Worm (Caenorhabditis elegans) whole organism, late embryonic: ENCODE results near the gene Y43B11AL.1.

Experiments used
- ama-1 ChIP-seq: fragments of 150-350 bp; optimal IDR thresholded peaks from 2 replicates; lab custom pipeline; 2014
- ceh-24 ChIP-seq: sonication (generic microtip); optimal IDR thresholded peaks from 2 replicates; lab custom pipeline; 2016; ENCODE audit warnings: mild to moderate bottlenecking, missing genetic modification characterization, missing compliant biosample characterization
- ceh-30 ChIP-seq: fragments of 150-350 bp; optimal IDR thresholded peaks from 2 replicates; lab custom pipeline; 2014; ENCODE audit warnings: missing biosample characterization, missing genetic modification characterization
- ceh-6 ChIP-seq: fragments of 200-800 bp; sonication (Bioruptor generic); optimal IDR thresholded peaks from 2 replicates; lab custom pipeline; 2018; ENCODE audit warnings: mild to moderate bottlenecking, missing genetic modification characterization, missing compliant biosample characterization
- fax-1 ChIP-seq: sonication (generic microtip); optimal IDR thresholded peaks from 2 replicates; lab custom pipeline; 2016; ENCODE audit warnings: missing genotype, missing genetic modification characterization, missing compliant biosample characterization
- hlh-30 ChIP-seq: sonication (generic microtip); optimal IDR thresholded peaks from 2 replicates; lab custom pipeline; 2017; ENCODE audit warnings: antibody characterized with exemption, missing genetic modification characterization, missing compliant biosample characterization; ENCODE audit not compliant: insufficient read depth
- lin-11 ChIP-seq: fragments of 200-800 bp; sonication (Bioruptor generic); optimal IDR thresholded peaks from 2 replicates; lab custom pipeline; 2018; ENCODE audit warnings: mild to moderate bottlenecking, missing genetic modification characterization, missing compliant biosample characterization
- nhr-11 ChIP-seq: fragments of 150-350 bp; optimal IDR thresholded peaks from 2 replicates; lab custom pipeline; 2014; ENCODE audit warnings: missing biosample characterization, missing genetic modification characterization
- pag-3 ChIP-seq: sonication (generic microtip); optimal IDR thresholded peaks from 2 replicates; lab custom pipeline; 2016; ENCODE audit warnings: missing compliant biosample characterization, missing genetic modification characterization, borderline replicate concordance
- pqm-1 ChIP-seq: sonication (generic microtip); optimal IDR thresholded peaks from 2 replicates; lab custom pipeline; 2016; ENCODE audit warnings: missing genetic modification characterization, missing compliant biosample characterization
- ref-2 ChIP-seq: sonication (generic microtip); optimal IDR thresholded peaks from 2 replicates; lab custom pipeline; 2016; ENCODE audit warnings: missing genetic modification characterization, missing compliant biosample characterization
- sdc-2 ChIP-seq: sonication (generic microtip); optimal IDR thresholded peaks from 2 replicates; lab custom pipeline; 2016; ENCODE audit warnings: missing genotype, missing genetic modification characterization, missing compliant biosample characterization
- tbx-2 ChIP-seq: sonication (generic microtip); optimal IDR thresholded peaks from 2 replicates; lab custom pipeline; 2016; ENCODE audit warnings: missing genetic modification characterization, missing compliant biosample characterization
- unc-86 ChIP-seq: sonication (generic microtip); optimal IDR thresholded peaks from 2 replicates; lab custom pipeline; 2016; ENCODE audit warnings: missing genetic modification characterization, missing compliant biosample characterization

DNA sequence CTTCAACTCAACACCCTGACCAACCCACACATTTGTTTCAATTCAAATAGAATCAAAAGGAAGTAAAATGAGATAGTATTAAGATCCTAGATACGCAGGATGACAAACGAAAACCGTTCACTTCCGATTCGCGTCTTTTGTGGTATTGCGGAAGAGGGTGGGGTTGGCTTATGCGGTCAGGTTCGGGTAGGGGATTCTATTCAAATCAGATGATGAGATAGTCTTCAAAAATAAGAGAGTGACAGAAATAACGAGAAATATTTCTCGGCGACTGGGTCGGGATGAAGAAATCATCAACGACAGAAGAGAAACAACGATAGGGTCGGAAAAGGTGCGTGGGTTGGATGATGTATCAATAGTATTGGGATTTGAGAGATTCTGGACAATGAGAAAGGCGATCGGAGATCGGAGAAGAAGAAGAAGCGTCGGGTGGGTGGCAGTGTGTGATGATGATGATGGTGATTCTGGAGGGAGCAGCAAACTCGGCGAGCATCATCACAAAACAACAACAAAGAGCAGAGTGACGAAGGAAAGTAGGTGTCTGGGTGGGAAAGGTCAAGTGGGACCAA is 30.4 kb downstream of the Y43B11AL.1 start:
- TF ChIP-seq ceh-30 (tag; lab: Kevin White, UChicago) (no peak), sdc-2 (tag; lab: Kevin White, UChicago) (no peak), unc-86 (tag; lab: Kevin White, UChicago) (no peak), ref-2 (tag; lab: Kevin White, UChicago) (peak; percentile 34), nhr-11 (tag; lab: Kevin White, UChicago) (no peak), fax-1 (tag; lab: Kevin White, UChicago) (no peak), lin-11 (tag; lab: Kevin White, UChicago) (no peak), ceh-6 (GFP tag; lab: Kevin White, UChicago) (no peak), tbx-2 (tag; lab: Kevin White, UChicago) (no peak), pqm-1 (tag; lab: Kevin White, UChicago) (no peak), ama-1 (lab: Kevin White, UChicago) (no peak), ceh-24 (tag; lab: Kevin White, UChicago) (no peak), hlh-30 (tag; lab: Kevin White, UChicago) (no peak), pag-3 (tag; lab: Kevin White, UChicago) (no peak)
